Worm (Caenorhabditis elegans): ENCODE data around the gene K07H8.5.

ce11 chrIV:8221946-8222345 lies 46.2 kb upstream of the K07H8.5 start, which contains the start of gene gpx-6:
- TF ChIP-seq flt-1 (GFP tag; IDR thresholded peaks at IDR 0.05) (no peak), ama-1 (optimal IDR thresholded peaks at IDR 0.05) (no peak), ceh-36 (tag; optimal IDR thresholded peaks at IDR 0.05) (no peak), scrt-1 (GFP tag; IDR thresholded peaks at IDR 0.05) (no peak), hnd-1 (tag; optimal IDR thresholded peaks at IDR 0.05) (no peak), sea-1 (GFP tag; conservative IDR thresholded peaks at IDR 0.05) (no peak)

All from whole organism, early embryonic.